Worm (Caenorhabditis elegans) whole organism, L3 larva: ENCODE measurements around the gene F21D9.11.

Experiments
- pha-4 ChIP-seq: fragments of 150-350 bp; optimal IDR thresholded peaks from 2 replicates; lab custom pipeline; 2014; ENCODE audit warnings: missing biosample characterization, missing genetic modification reagents, missing genetic modification characterization
- ztf-11 ChIP-seq: fragments of 150-350 bp; optimal IDR thresholded peaks from 2 replicates; lab custom pipeline; 2014; ENCODE audit warnings: missing biosample characterization, missing genetic modification characterization

ce11 chrV:19282314-19282713 is 30.4 kb downstream of the F21D9.11 start, which contains the start of gene fbxb-117:
- TF ChIP-seq pha-4 (tag; lab: Kevin White, UChicago) (no peak), ztf-11 (tag; lab: Kevin White, UChicago) (no peak)
